Worm (Caenorhabditis elegans) whole organism, L3 larva: Measurements from ENCODE around the gene F22B5.4.

ENCODE experiments used
- R02D3.7 ChIP-seq: fragments of 150-350 bp; optimal IDR thresholded peaks from 2 replicates; lab custom pipeline; 2014; ENCODE audit warnings: missing biosample characterization, missing genetic modification characterization
- elt-1 ChIP-seq: fragments of 150-350 bp; optimal IDR thresholded peaks from 2 replicates; lab custom pipeline; 2014; ENCODE audit warnings: missing biosample characterization, missing genetic modification characterization
- fkh-2 ChIP-seq: fragments of 150-350 bp; optimal IDR thresholded peaks from 2 replicates; lab custom pipeline; 2014; ENCODE audit warnings: missing biosample characterization, missing genetic modification reagents, missing genetic modification characterization
- nhr-76 ChIP-seq: fragments of 150-350 bp; sonication (generic microtip); optimal IDR thresholded peaks from 5 replicates; lab custom pipeline; 2014; ENCODE audit warnings: missing biosample characterization, missing genetic modification characterization
- zag-1 ChIP-seq: fragments of 150-350 bp; optimal IDR thresholded peaks from 2 replicates; lab custom pipeline; 2014; ENCODE audit warnings: missing biosample characterization, missing genetic modification characterization

DNA sequence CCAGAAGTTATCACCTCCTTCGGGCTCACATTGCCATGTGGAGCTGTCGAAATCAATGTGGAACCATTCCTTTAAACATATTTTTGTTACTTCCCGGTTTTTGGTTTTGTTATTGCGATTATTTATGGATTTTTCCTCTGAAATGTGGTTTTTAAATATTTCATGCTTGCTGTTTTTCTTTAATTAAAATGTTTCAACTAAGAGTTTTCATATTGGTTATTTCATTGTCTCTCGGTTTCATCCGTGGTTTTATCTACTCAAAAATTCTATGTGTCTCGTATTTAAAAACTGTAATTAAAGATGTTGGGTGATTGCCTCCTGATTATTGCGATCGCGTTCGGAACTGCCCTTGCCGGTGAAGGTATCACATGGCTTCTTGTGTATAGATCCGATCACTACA lies 17.4 kb downstream of the F22B5.4 start, which contains the start of gene F22B5.10:
- TF ChIP-seq zag-1 (tag; lab: Kevin White, UChicago) (no peak), R02D3.7 (tag; lab: Kevin White, UChicago) (no peak), nhr-76 (tag; lab: Kevin White, UChicago) (no peak), elt-1 (tag; lab: Kevin White, UChicago) (no peak), fkh-2 (no peak)
